Worm (Caenorhabditis elegans): ENCODE results near the gene tpan-1.

DNA sequence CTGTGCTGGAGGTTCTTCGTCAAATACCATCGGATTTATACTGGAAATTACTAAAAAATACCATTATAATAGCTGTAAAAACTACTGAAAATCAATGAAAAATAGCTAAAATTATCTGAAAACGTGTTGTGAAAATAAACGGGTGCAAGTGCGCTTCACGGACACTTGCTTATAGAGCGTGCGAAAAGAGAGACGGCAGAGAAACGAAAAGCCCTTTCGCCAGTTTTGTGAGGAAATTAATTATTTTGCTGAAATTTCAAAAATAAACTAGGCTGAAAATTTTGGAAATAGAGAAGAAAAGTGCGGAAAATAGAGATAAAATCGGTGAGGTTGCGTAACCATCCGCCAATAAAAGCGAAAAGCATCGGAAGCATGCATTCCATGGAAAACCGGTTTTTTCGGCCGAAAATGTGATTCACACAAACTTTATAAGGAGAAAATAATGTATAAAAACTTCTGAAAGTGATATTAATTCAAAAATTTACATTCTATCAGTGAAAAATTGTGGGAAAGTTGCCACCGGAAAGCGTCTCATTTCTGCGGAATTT, 44.9 kb upstream of the tpan-1 start, which contains the start of gene dnj-25:
- TF ChIP-seq daf-12 (tag; optimal IDR thresholded peaks at IDR 0.05) (no peak), ztf-11 (tag; optimal IDR thresholded peaks at IDR 0.05) (no peak), nhr-77 (tag; optimal IDR thresholded peaks at IDR 0.05) (no peak), elt-3 (tag; optimal IDR thresholded peaks at IDR 0.05) (no peak), unc-62 (GFP tag; optimal IDR thresholded peaks at IDR 0.05) (no peak), tbx-2 (tag; optimal IDR thresholded peaks at IDR 0.05) (no peak), skn-1 (tag; optimal IDR thresholded peaks at IDR 0.05) (no peak), nhr-25 (tag; optimal IDR thresholded peaks at IDR 0.05) (no peak)

Data from whole organism, L3 larva.